Worm (Caenorhabditis elegans) whole organism, L4 larva: ENCODE measurements around the gene hil-7.

Source experiments
- F10B5.3 ChIP-seq: sonication (generic microtip); optimal IDR thresholded peaks from 2 replicates; lab custom pipeline; 2016; ENCODE audit warnings: mild to moderate bottlenecking, missing genetic modification characterization, missing compliant biosample characterization
- ceh-82 ChIP-seq: sonication (generic microtip); optimal IDR thresholded peaks from 2 replicates; lab custom pipeline; 2017; ENCODE audit warnings: missing biosample characterization, missing genetic modification characterization
- jun-1 ChIP-seq: fragments of 150-350 bp; optimal IDR thresholded peaks from 2 replicates; lab custom pipeline; 2014; ENCODE audit warnings: missing biosample characterization, missing genetic modification reagents, missing genetic modification characterization
- mdl-1 ChIP-seq, 2 experiments: fragments of 150-350 bp in 1 of 2; sonication (generic microtip) in 1 of 2; optimal IDR thresholded peaks; 2 replicates each; lab custom pipeline; 2014 to 2017; ENCODE audit warnings: missing biosample characterization in 2 of 2, missing genetic modification characterization in 2 of 2
- nhr-41 ChIP-seq: fragments of 200-800 bp; sonication (Bioruptor generic); IDR thresholded peaks from 2 replicates; pipeline ENCODE4 v1.3.6; 2022; ENCODE audit warnings: missing genetic modification reagents, missing genetic modification characterization, missing compliant biosample characterization
- pqm-1 ChIP-seq: sonication (generic microtip); optimal IDR thresholded peaks from 2 replicates; lab custom pipeline; 2017; ENCODE audit warnings: missing biosample characterization, missing genetic modification characterization
- snpc-4 ChIP-seq: fragments of 150-350 bp; optimal IDR thresholded peaks from 2 replicates; lab custom pipeline; 2014; ENCODE audit warnings: missing biosample characterization, missing genetic modification characterization
- ztf-11 ChIP-seq: fragments of 150-350 bp; optimal IDR thresholded peaks from 2 replicates; lab custom pipeline; 2014; ENCODE audit warnings: missing biosample characterization, missing genetic modification characterization

DNA sequence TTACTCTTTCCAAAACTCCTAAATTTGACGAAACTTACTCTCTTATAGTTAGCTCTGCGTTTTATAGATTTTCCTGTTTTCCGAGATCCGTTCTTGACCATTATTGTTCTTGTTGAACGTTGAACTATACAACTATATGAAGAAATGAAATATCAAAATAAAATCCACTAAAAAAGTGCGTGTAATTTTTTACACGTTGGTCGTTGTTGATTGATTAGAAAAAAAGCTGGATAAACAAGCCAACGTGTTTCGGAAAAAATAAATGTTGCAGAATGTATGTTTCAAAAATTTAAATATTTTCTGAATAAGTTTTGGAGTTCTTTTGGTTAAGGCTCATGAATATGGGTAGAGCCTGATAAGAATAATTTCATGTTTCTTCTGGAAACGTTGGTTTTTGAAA lies 21.8 kb downstream of the hil-7 start, which contains the start of gene Y73B6A.1:
- no peak for TF ChIP-seq nhr-41 (GFP tag; lab: Robert Waterston, UW)
- no peak for TF ChIP-seq pqm-1
- no peak for TF ChIP-seq ceh-82
- no peak for TF ChIP-seq ztf-11 (tag; lab: Kevin White, UChicago)
- TF ChIP-seq mdl-1 (tag; optimal IDR thresholded peaks at IDR 0.05; lab: Kevin White, UChicago), result no peak
- no peak for TF ChIP-seq jun-1 (tag; lab: Kevin White, UChicago)
- TF ChIP-seq F10B5.3 (tag; lab: Kevin White, UChicago), result no peak
- no peak for TF ChIP-seq snpc-4
